Worm (Caenorhabditis elegans) whole organism, mixed stage, embryonic: ENCODE measurements around the gene phf-31.

Source experiments
- ceh-43 ChIP-seq: fragments of 200-800 bp; sonication (Bioruptor generic); optimal IDR thresholded peaks from 2 replicates; lab custom pipeline; 2018; ENCODE audit warnings: mild to moderate bottlenecking, missing genetic modification characterization, moderate library complexity, missing compliant biosample characterization
- lsy-2 ChIP-seq: fragments of 150-350 bp; optimal IDR thresholded peaks from 2 replicates; lab custom pipeline; 2014; ENCODE audit warnings: missing biosample characterization, missing genetic modification characterization
- snpc-4 ChIP-seq: fragments of 150-350 bp; optimal IDR thresholded peaks from 2 replicates; lab custom pipeline; 2014; ENCODE audit warnings: missing biosample characterization, missing genetic modification characterization

ce11 chrX:10670198-10670597 lies 11.6 kb upstream of the phf-31 start:
- TF ChIP-seq lsy-2 (tag; lab: Kevin White, UChicago) (no peak), ceh-43 (no peak), snpc-4 (tag; lab: Kevin White, UChicago) (no peak)
